Worm (Caenorhabditis elegans): Measurements from ENCODE around the gene C56E6.7.

ce11 chrII:6562203-6562867 is 46.0 kb downstream of the C56E6.7 start:
- TF ChIP-seq nhr-77 (tag; optimal IDR thresholded peaks at IDR 0.05) (no peak), dsc-1 (tag; optimal IDR thresholded peaks at IDR 0.05) (no peak), nhr-237 (tag; optimal IDR thresholded peaks at IDR 0.05) (no peak), lin-39 (tag; optimal IDR thresholded peaks at IDR 0.05) (no peak), mep-1 (tag; optimal IDR thresholded peaks at IDR 0.05) (no peak), vab-15 (tag; optimal IDR thresholded peaks at IDR 0.05) (no peak), nhr-12 (tag; optimal IDR thresholded peaks at IDR 0.05) (no peak)
